Fruit fly (Drosophila melanogaster) S2 (cell line): ENCODE data around the gene ND-B14.5A.

Experiments used
- CG8478 ChIP-seq: fragments of >200 bp; optimal IDR thresholded peaks from 2 replicates; lab custom pipeline; 2018
- CTCF ChIP-seq, 2 experiments: fragments of >200 bp; optimal IDR thresholded peaks; 2 replicates each; lab custom pipeline; 2018

ND-B14.5A gene

dm6 chrX:2219899-2220298 lies 47.6 kb downstream of the ND-B14.5A start:
- TF ChIP-seq CTCF (optimal IDR thresholded peaks at IDR 0.05; lab: Kevin White, UChicago) (no peak), CG8478 (lab: Kevin White, UChicago) (no peak)

- TF ChIP-seq CTCF (optimal IDR thresholded peaks at IDR 0.05; lab: Kevin White, UChicago) (no peak), CG8478 (lab: Kevin White, UChicago) (no peak)
These were observed 49.3 kb downstream of the ND-B14.5A start for dm6 chrX:2221598-2221997.

- TF ChIP-seq CG8478 (lab: Kevin White, UChicago), result no peak
- no peak for TF ChIP-seq CTCF (optimal IDR thresholded peaks at IDR 0.05; lab: Kevin White, UChicago)
These were observed 50.0 kb downstream of the ND-B14.5A start, which contains the start of gene Vinc for dm6 chrX:2222181-2222790. Vinc (minus strand) TSS chrX:2222567.
